Worm (Caenorhabditis elegans) whole organism, L1 larva: ENCODE measurements around the gene faah-1.

Experiments
- C16A3.4 ChIP-seq: fragments of 150-350 bp; optimal IDR thresholded peaks from 2 replicates; lab custom pipeline; 2014; ENCODE audit warnings: missing biosample characterization, missing genetic modification characterization
- F16B12.6 ChIP-seq: fragments of 150-350 bp; optimal IDR thresholded peaks from 2 replicates; lab custom pipeline; 2014; ENCODE audit warnings: missing biosample characterization, missing genetic modification characterization
- Y116A8C.19 ChIP-seq: sonication (generic microtip); optimal IDR thresholded peaks from 2 replicates; lab custom pipeline; 2016; ENCODE audit warnings: missing compliant biosample characterization, missing genetic modification characterization, borderline replicate concordance
- aha-1 ChIP-seq: fragments of 150-350 bp; optimal IDR thresholded peaks from 2 replicates; lab custom pipeline; 2014; ENCODE audit warnings: missing biosample characterization, missing genetic modification characterization
- blmp-1 ChIP-seq: fragments of 150-350 bp; optimal IDR thresholded peaks from 2 replicates; lab custom pipeline; 2014; ENCODE audit warnings: missing biosample characterization, missing genetic modification characterization
- ceh-8 ChIP-seq: fragments of 200-800 bp; sonication (Bioruptor generic); optimal IDR thresholded peaks from 2 replicates; lab custom pipeline; 2018; ENCODE audit warnings: mild to moderate bottlenecking, missing genetic modification characterization, moderate library complexity, missing compliant biosample characterization
- ces-1 ChIP-seq: fragments of 150-350 bp; optimal IDR thresholded peaks from 2 replicates; lab custom pipeline; 2014; ENCODE audit warnings: missing biosample characterization, missing genetic modification reagents, missing genetic modification characterization
- efl-1 ChIP-seq, 4 experiments: fragments of 150-350 bp; optimal IDR thresholded peaks in 3 of 4; peaks in 1 of 4; 1 replicate in 1 of 4; 2 replicates in 3 of 4; lab custom pipeline; 2014; ENCODE audit warnings: missing biosample characterization in 2 of 4, missing genetic modification characterization in 2 of 4, missing genetic modification reagents in 2 of 4
- efl-3 ChIP-seq: fragments of 200-800 bp; sonication (Bioruptor generic); optimal IDR thresholded peaks from 2 replicates; lab custom pipeline; 2018; ENCODE audit warnings: mild to moderate bottlenecking, missing genetic modification characterization, missing compliant biosample characterization
- egl-13 ChIP-seq: sonication (generic microtip); optimal IDR thresholded peaks from 2 replicates; lab custom pipeline; 2016; ENCODE audit warnings: missing genotype, missing genetic modification reagents, missing genetic modification characterization, missing compliant biosample characterization
- fkh-10 ChIP-seq: sonication (generic microtip); optimal IDR thresholded peaks from 2 replicates; lab custom pipeline; 2017; ENCODE audit warnings: missing biosample characterization, missing genetic modification reagents, missing genetic modification characterization
- fkh-4 ChIP-seq: sonication (generic microtip); optimal IDR thresholded peaks from 2 replicates; lab custom pipeline; 2016; ENCODE audit warnings: missing compliant biosample characterization, missing genetic modification characterization, borderline replicate concordance
- fkh-8 ChIP-seq: sonication (generic microtip); optimal IDR thresholded peaks from 2 replicates; lab custom pipeline; 2016; ENCODE audit warnings: mild to moderate bottlenecking, missing genetic modification characterization, missing compliant biosample characterization
- fos-1 ChIP-seq: fragments of 150-350 bp; optimal IDR thresholded peaks from 2 replicates; lab custom pipeline; 2014; ENCODE audit warnings: missing biosample characterization, missing genetic modification characterization
- grh-1 ChIP-seq: fragments of 200-800 bp; sonication (Bioruptor generic); IDR thresholded peaks from 2 replicates; pipeline ENCODE4 v1.3.6; 2022; ENCODE audit warnings: missing genetic modification reagents, missing genetic modification characterization, missing compliant biosample characterization
- hlh-17 ChIP-seq: fragments of 200-800 bp; sonication (Bioruptor generic); optimal IDR thresholded peaks from 2 replicates; lab custom pipeline; 2018; ENCODE audit warnings: missing genetic modification characterization, mild to moderate bottlenecking, missing compliant biosample characterization, moderate library complexity, borderline replicate concordance
- irx-1 ChIP-seq: sonication (generic microtip); optimal IDR thresholded peaks from 2 replicates; lab custom pipeline; 2016; ENCODE audit warnings: missing genetic modification characterization, missing compliant biosample characterization
- lin-14 ChIP-seq: fragments of 200-800 bp; sonication (Bioruptor generic); optimal IDR thresholded peaks from 2 replicates; lab custom pipeline; 2018; ENCODE audit warnings: mild to moderate bottlenecking, missing genetic modification characterization, moderate library complexity, missing compliant biosample characterization
- lsy-2 ChIP-seq, 2 experiments: fragments of 150-350 bp; optimal IDR thresholded peaks; 2 replicates each; lab custom pipeline; 2014; ENCODE audit warnings: missing biosample characterization in 2 of 2, missing genetic modification characterization in 2 of 2
- mab-9 ChIP-seq: fragments of 200-800 bp; sonication (Bioruptor generic); IDR thresholded peaks from 2 replicates; pipeline ENCODE4 v1.3.6; 2022; ENCODE audit warnings: missing genetic modification reagents, missing genetic modification characterization, missing compliant biosample characterization
- mdl-1 ChIP-seq, 2 experiments: fragments of 150-350 bp; optimal IDR thresholded peaks; 2 replicates each; lab custom pipeline; 2014 to 2017; ENCODE audit warnings: missing biosample characterization in 2 of 2, missing genetic modification characterization in 2 of 2, inconsistent platforms in 1 of 2
- nhr-28 ChIP-seq: fragments of 150-350 bp; optimal IDR thresholded peaks from 2 replicates; lab custom pipeline; 2014; ENCODE audit warnings: missing biosample characterization, missing genetic modification characterization
- nhr-85 ChIP-seq: sonication (generic microtip); peaks from one replicate; lab custom pipeline; 2016; ENCODE audit warnings: missing genetic modification characterization, inconsistent platforms, missing compliant biosample characterization
- pax-3 ChIP-seq: fragments of 200-800 bp; sonication (Bioruptor generic); optimal IDR thresholded peaks from 2 replicates; lab custom pipeline; 2018; ENCODE audit warnings: mild to moderate bottlenecking, missing genetic modification characterization, moderate library complexity, missing compliant biosample characterization
- pqm-1 ChIP-seq: sonication (generic microtip); optimal IDR thresholded peaks from 3 replicates; lab custom pipeline; 2017; ENCODE audit warnings: missing biosample characterization, missing genetic modification characterization
- skn-1 ChIP-seq: fragments of 150-350 bp; optimal IDR thresholded peaks from 2 replicates; lab custom pipeline; 2014; ENCODE audit warnings: missing biosample characterization, missing genetic modification characterization
- sptf-1 ChIP-seq: fragments of 150-350 bp; optimal IDR thresholded peaks from 2 replicates; lab custom pipeline; 2014; ENCODE audit warnings: missing biosample characterization, missing genetic modification characterization
- sup-37 ChIP-seq: fragments of 200-800 bp; sonication (Bioruptor generic); optimal IDR thresholded peaks from 2 replicates; lab custom pipeline; 2018; ENCODE audit warnings: mild to moderate bottlenecking, missing genetic modification characterization, missing compliant biosample characterization
- swsn-7 ChIP-seq: sonication (generic microtip); optimal IDR thresholded peaks from 2 replicates; lab custom pipeline; 2016; ENCODE audit warnings: missing genetic modification characterization, missing compliant biosample characterization
- tbx-2 ChIP-seq: sonication (generic microtip); optimal IDR thresholded peaks from 2 replicates; lab custom pipeline; 2016; ENCODE audit warnings: missing genetic modification characterization, missing compliant biosample characterization
- unc-130 ChIP-seq: fragments of 150-350 bp; optimal IDR thresholded peaks from 2 replicates; lab custom pipeline; 2017; ENCODE audit warnings: missing biosample characterization, missing genetic modification characterization, inconsistent platforms
- unc-62 ChIP-seq: fragments of 150-350 bp; optimal IDR thresholded peaks from 2 replicates; lab custom pipeline; 2014; ENCODE audit warnings: missing biosample characterization, missing genetic modification reagents, missing genetic modification characterization
- unc-86 ChIP-seq: sonication (generic microtip); optimal IDR thresholded peaks from 2 replicates; lab custom pipeline; 2016; ENCODE audit warnings: missing genetic modification characterization, missing compliant biosample characterization
- xbp-1 ChIP-seq: sonication (generic microtip); optimal IDR thresholded peaks from 2 replicates; lab custom pipeline; 2016; ENCODE audit warnings: missing genetic modification characterization, missing compliant biosample characterization
- zag-1 ChIP-seq: fragments of 150-350 bp; optimal IDR thresholded peaks from 2 replicates; lab custom pipeline; 2014; ENCODE audit warnings: missing biosample characterization, missing genetic modification characterization
- ztf-4 ChIP-seq: fragments of 150-350 bp; optimal IDR thresholded peaks from 2 replicates; lab custom pipeline; 2014; ENCODE audit warnings: missing biosample characterization, missing genetic modification characterization

faah-1 gene

DNA sequence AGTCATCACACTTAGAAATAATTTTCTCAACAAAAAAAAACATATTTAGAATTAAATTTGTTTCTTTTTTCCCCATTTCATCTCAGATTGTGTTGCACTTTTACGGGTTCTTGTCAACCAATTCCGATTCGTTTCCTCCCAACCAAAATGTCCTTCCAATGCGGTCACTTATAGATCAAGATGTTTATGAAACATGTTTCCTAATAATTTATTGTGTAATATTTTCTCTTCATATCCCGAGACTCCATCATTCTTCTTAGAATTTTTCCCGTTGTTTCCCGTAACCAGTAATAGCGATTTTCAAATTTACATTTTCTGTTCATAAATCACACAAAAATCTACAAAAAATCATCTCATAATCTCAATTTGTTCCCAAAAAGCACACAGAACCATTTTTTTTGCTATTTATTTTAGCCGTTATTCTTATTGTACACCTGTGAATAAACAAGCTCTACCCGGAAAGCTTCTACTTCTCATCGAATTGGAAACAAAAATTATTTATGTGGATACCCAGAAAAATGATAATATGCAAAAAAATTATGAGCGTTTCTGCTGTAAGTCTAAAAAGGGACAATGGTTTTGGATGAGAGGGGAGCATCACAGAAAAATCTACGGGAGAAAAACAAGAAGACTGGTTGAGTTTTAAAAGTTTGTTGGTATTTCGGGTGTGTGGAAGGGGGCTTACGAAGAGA is 29.4 kb downstream of the faah-1 start:
- no peak for TF ChIP-seq lin-14
- TF ChIP-seq mdl-1 (tag; optimal IDR thresholded peaks at IDR 0.05; lab: Kevin White, UChicago), result no peak
- TF ChIP-seq nhr-85, result peak; percentile 15

DNA sequence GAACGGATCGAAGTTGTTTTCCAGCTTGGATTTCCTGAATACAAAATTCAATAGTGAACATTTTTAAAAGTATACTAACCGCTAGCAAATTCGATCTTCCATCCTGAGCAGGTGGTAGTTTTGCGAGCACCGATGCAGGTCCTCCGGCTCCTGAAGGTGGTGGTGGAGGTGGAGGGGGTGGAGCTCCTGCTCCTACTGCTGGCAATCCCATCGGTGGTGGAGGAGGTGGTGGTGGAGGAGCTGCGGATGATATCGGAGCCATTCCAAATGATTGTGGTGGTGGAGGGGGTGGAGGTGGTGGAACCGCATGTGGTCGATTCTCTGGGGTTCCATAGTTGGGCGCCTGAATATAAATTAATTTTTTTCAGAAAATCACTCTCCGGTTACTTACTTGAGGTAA is 30.5 kb downstream of the faah-1 start:
- TF ChIP-seq lsy-2 (tag; optimal IDR thresholded peaks at IDR 0.05; lab: Kevin White, UChicago) (no peak), egl-13 (tag; lab: Kevin White, UChicago) (no peak), unc-86 (tag; lab: Kevin White, UChicago) (no peak), ztf-4 (tag; lab: Kevin White, UChicago) (no peak), efl-3 (GFP tag; lab: Kevin White, UChicago) (no peak)

DNA sequence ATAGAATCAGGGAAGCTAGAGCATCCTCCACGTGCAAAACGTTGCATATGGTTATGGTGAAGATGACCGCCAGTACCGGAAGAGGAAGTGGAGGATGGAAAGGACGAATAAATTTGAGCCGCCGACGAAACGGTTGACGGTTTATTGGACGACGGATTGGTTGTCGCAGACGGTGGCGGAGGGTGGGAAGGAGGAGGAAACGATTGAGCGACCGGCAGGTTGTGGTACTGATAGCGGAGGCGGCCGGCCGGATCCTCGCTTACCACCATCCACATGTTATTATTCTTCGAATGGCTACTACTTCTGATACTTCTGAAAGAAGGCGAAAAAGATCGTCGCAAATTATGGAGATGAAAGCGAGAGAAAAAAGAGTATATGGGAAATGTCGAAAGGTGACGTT is 33.7 kb downstream of the faah-1 start:
- TF ChIP-seq nhr-85 (no peak), fkh-4 (tag; lab: Kevin White, UChicago) (no peak), unc-86 (tag; lab: Kevin White, UChicago) (no peak)

DNA sequence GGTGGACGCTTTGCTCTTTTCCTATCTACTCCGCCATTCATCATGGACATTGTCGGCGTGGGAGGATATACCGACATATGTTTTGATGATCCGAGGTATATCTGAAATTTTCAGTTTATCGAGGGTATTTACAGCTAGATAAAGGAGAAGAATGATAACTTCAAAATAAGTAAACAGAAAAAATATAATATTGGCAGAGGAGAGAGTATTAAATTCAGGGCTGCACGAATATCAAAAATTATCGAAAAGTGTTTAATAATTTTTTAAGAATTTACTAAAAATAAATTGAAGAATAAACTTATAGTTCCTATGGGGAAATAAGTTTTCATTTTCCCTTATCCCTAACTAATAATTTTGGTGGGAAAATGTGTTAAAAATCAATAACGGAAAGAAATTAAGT is 39.7 kb downstream of the faah-1 start, which contains the start of gene wsp-1:
Gene wsp-1 (minus strand): TSS at position 101 of the 400 bp plus-strand sequence.
- TF ChIP-seq xbp-1 (no peak), mab-9 (no peak), C16A3.4 (tag; lab: Kevin White, UChicago) (no peak), swsn-7 (tag; lab: Kevin White, UChicago) (no peak), ceh-8 (GFP tag; lab: Kevin White, UChicago) (no peak), pqm-1 (no peak), irx-1 (tag; lab: Kevin White, UChicago) (no peak), grh-1 (GFP tag; lab: Robert Waterston, UW) (no peak), pax-3 (tag; lab: Kevin White, UChicago) (no peak), unc-130 (tag; lab: Kevin White, UChicago) (no peak), lin-14 (no peak), sup-37 (GFP tag; lab: Kevin White, UChicago) (no peak), blmp-1 (no peak), sptf-1 (tag; lab: Kevin White, UChicago) (no peak), hlh-17 (GFP tag; lab: Kevin White, UChicago) (no peak)

DNA sequence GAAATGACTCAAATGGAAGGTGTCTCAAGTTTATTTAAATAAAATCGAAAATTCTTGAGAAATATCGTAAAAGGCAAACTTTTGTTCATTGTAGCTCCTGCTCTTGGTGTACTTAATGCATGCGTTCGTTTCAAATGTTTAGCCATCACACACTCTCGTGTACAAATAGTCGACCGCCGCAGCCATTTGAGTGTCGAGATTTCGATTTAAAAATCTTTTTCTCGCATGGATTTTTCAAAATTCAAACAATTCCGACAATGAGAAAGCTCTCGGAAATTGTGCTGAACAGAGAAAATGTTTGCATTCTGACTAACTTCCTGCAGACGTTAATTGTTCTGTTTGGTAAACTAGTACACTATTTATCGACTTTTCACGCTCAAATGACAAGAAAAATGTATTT is 40.1 kb downstream of the faah-1 start:
- no peak for TF ChIP-seq unc-130 (tag; lab: Kevin White, UChicago)
- TF ChIP-seq nhr-28, result no peak
- TF ChIP-seq unc-62 (GFP tag; lab: Kevin White, UChicago), result no peak
- TF ChIP-seq efl-3 (GFP tag; lab: Kevin White, UChicago), result no peak
- no peak for TF ChIP-seq sptf-1 (tag; lab: Kevin White, UChicago)
- no peak for TF ChIP-seq ces-1 (GFP tag; lab: Kevin White, UChicago)

DNA sequence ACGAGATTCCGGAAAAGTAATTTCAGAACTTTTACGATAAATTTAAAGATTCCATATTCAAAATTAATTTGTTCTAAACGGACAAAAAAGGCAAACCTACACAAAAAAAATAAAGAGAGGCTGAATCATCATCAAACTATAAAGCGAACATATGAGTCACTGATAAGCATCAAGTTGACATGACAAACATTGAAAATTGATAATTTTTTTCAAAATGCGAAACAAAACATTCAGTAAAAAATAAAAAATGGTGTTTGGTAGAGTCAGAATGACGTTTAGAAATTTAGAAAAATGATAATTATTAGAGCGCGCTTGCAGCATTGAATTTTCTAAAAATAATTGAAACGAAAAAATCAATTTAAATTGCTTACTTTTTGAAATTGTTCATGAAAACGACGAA is 40.6 kb downstream of the faah-1 start:
- no peak for TF ChIP-seq grh-1 (GFP tag; lab: Robert Waterston, UW)
- TF ChIP-seq, all 84 proteins: peak for 0

- no peak for TF ChIP-seq unc-86 (tag; lab: Kevin White, UChicago)
- no peak for TF ChIP-seq tbx-2
- no peak for TF ChIP-seq Y116A8C.19
- no peak for TF ChIP-seq efl-1 (optimal IDR thresholded peaks at IDR 0.05; lab: Kevin White, UChicago)
- no peak for TF ChIP-seq efl-1 (GFP tag; optimal IDR thresholded peaks at IDR 0.05 in 1 of 2; lab: Kevin White, UChicago)
- no peak for TF ChIP-seq fkh-4 (tag; lab: Kevin White, UChicago)
- TF ChIP-seq F16B12.6 (tag; lab: Kevin White, UChicago), result no peak
- no peak for TF ChIP-seq ces-1 (GFP tag; lab: Kevin White, UChicago)
- TF ChIP-seq hlh-17 (GFP tag; lab: Kevin White, UChicago), result no peak
- no peak for TF ChIP-seq xbp-1
- no peak for TF ChIP-seq ceh-8 (GFP tag; lab: Kevin White, UChicago)
- TF ChIP-seq aha-1 (tag; lab: Kevin White, UChicago), result no peak
- no peak for TF ChIP-seq fkh-10
- no peak for TF ChIP-seq ztf-4 (tag; lab: Kevin White, UChicago)
- TF ChIP-seq lsy-2 (tag; optimal IDR thresholded peaks at IDR 0.05; lab: Kevin White, UChicago), result no peak
- TF ChIP-seq egl-13 (tag; lab: Kevin White, UChicago), result no peak
- no peak for TF ChIP-seq fkh-8
- TF ChIP-seq fos-1 (tag; lab: Kevin White, UChicago), result no peak
- TF ChIP-seq zag-1 (tag; lab: Kevin White, UChicago), result no peak
- TF ChIP-seq skn-1 (tag; lab: Kevin White, UChicago), result no peak
- TF ChIP-seq nhr-28, result no peak
Measured at ce11 chrIV:8201133-8201532, 41.9 kb downstream of the faah-1 start, which contains the start of gene glrx-22. TSS of gene glrx-22 (minus strand) at chrIV:8201233.
